Worm (Caenorhabditis elegans) whole organism, L4 larva: ENCODE measurements around the gene F09G8.5.

Experiments used
- Y75B8A.6 ChIP-seq: fragments of 200-800 bp; sonication (Bioruptor generic); IDR thresholded peaks from 2 replicates; pipeline ENCODE4 v1.3.6; 2022; ENCODE audit warnings: missing genetic modification reagents, missing genetic modification characterization, missing compliant biosample characterization
- ceh-28 ChIP-seq: fragments of 150-350 bp; optimal IDR thresholded peaks from 2 replicates; lab custom pipeline; 2014; ENCODE audit warnings: missing biosample characterization, missing genetic modification reagents, missing genetic modification characterization
- ces-1 ChIP-seq: fragments of 150-350 bp; sonication (generic microtip); optimal IDR thresholded peaks from 4 replicates; lab custom pipeline; 2014; ENCODE audit warnings: missing biosample characterization, missing genetic modification reagents, missing genetic modification characterization
- ctbp-1 ChIP-seq: fragments of 200-800 bp; sonication (Bioruptor generic); IDR thresholded peaks from 2 replicates; pipeline ENCODE4 v1.3.6; 2022; ENCODE audit warnings: missing genetic modification reagents, missing genetic modification characterization, missing compliant biosample characterization
- daf-19 ChIP-seq: fragments of 200-800 bp; sonication (Bioruptor generic); conservative IDR thresholded peaks from 2 replicates; pipeline ENCODE4 v1.3.6; 2022; ENCODE audit warnings: missing genetic modification characterization, missing compliant biosample characterization
- lin-15B ChIP-seq: fragments of 150-350 bp; sonication (generic microtip); optimal IDR thresholded peaks from 3 replicates; lab custom pipeline; 2014; ENCODE audit warnings: missing biosample characterization, missing genetic modification characterization
- lsy-2 ChIP-seq, 2 experiments: fragments of 150-350 bp in 1 of 2; sonication (generic microtip) in 1 of 2; optimal IDR thresholded peaks; 2 replicates each; lab custom pipeline; 2014 to 2017; ENCODE audit warnings: missing biosample characterization in 2 of 2, missing genetic modification characterization in 2 of 2
- mxl-2 ChIP-seq: fragments of 200-800 bp; sonication (Bioruptor generic); conservative IDR thresholded peaks from 2 replicates; pipeline ENCODE4 v1.3.6; 2022; ENCODE audit warnings: missing genetic modification reagents, missing genetic modification characterization, missing compliant biosample characterization
- nhr-6 ChIP-seq: fragments of 150-350 bp; optimal IDR thresholded peaks from 2 replicates; lab custom pipeline; 2014; ENCODE audit warnings: missing biosample characterization, missing genetic modification characterization
- pha-4 ChIP-seq, 2 experiments: fragments of 150-350 bp in 1 of 2; fragments of 200-800 bp in 1 of 2; sonication (Bioruptor generic) in 1 of 2; IDR thresholded peaks in 1 of 2; optimal IDR thresholded peaks in 1 of 2; 2 replicates each; pipeline versions ENCODE4 v1.3.6 to Lab custom; 2014 to 2022; ENCODE audit warnings: missing genetic modification characterization in 2 of 2, missing genetic modification reagents in 2 of 2, missing biosample characterization in 1 of 2, missing compliant biosample characterization in 1 of 2
- zag-1 ChIP-seq: fragments of 150-350 bp; optimal IDR thresholded peaks from 2 replicates; lab custom pipeline; 2014; ENCODE audit warnings: missing biosample characterization, missing genetic modification characterization
- zip-11 ChIP-seq: fragments of 200-800 bp; sonication (Bioruptor generic); IDR thresholded peaks from 2 replicates; pipeline ENCODE4 v1.3.6; 2022; ENCODE audit warnings: missing genetic modification characterization, missing compliant biosample characterization

ce11 chrIII:8254938-8255337 lies at the start of gene F09G8.5:
- TF ChIP-seq lsy-2 (tag; optimal IDR thresholded peaks at IDR 0.05; lab: Kevin White, UChicago): no peak
- TF ChIP-seq ces-1 (GFP tag; lab: Kevin White, UChicago): no peak
- TF ChIP-seq ceh-28 (tag; lab: Kevin White, UChicago): no peak
- no peak for TF ChIP-seq ctbp-1 (GFP tag; lab: Robert Waterston, UW)
- no peak for TF ChIP-seq pha-4 (GFP tag; IDR thresholded peaks at IDR 0.05; lab: Robert Waterston, UW)
- no peak for TF ChIP-seq pha-4 (tag; optimal IDR thresholded peaks at IDR 0.05; lab: Kevin White, UChicago)
- TF ChIP-seq mxl-2: no peak
- no peak for TF ChIP-seq Y75B8A.6 (GFP tag; lab: Robert Waterston, UW)
- no peak for TF ChIP-seq zip-11 (GFP tag; lab: Robert Waterston, UW)
- no peak for TF ChIP-seq nhr-6 (tag; lab: Kevin White, UChicago)
- TF ChIP-seq daf-19 (GFP tag; lab: Robert Waterston, UW): no peak
- no peak for TF ChIP-seq lin-15B (tag; lab: Kevin White, UChicago)
- TF ChIP-seq zag-1 (tag; lab: Kevin White, UChicago): no peak
